Fruit fly (Drosophila melanogaster): Measurements from ENCODE around the gene CG16790.

CG16790 gene

DNA sequence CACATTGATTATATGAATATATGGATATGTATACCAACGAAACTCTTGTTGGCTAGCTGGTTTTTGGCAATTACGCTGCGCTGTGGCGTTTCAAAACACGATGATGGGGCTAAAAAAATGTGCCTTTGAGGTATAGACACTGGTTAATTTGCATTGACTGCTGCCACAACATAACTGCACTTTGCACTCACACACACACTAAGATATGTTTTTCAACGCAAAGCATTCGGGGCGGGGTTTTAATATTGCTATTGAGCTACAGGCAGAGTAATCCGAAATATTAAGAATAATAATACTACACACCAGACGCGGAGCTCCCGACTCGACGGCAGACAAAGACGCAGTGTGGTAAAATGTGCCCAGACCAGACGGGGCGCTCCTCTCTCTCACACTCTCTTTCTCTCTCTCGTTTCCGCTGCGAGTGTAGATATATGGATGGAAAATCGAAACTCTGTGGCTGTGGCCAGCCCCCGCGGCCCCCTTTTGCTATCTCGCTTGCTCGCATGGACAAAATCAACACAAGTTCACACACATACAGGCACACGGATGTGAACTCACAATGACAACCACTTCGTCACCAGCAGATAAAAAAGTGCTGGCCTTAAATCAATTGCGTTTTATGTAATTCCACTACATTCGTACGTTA lies 18.9 kb downstream of the CG16790 start (continued):
- peak; percentile 34 for TF ChIP-seq Eip75B (GFP tag; optimal IDR thresholded peaks at IDR 0.05)
- peak; percentile 91 for TF ChIP-seq Sox14 (GFP tag; optimal IDR thresholded peaks at IDR 0.05)
- TF ChIP-seq achi (GFP tag; optimal IDR thresholded peaks at IDR 0.05), result peak; percentile 44
- no peak for TF ChIP-seq Hr39 (GFP tag; optimal IDR thresholded peaks at IDR 0.05)
- TF ChIP-seq topi (GFP tag; optimal IDR thresholded peaks at IDR 0.05), result peak; percentile 23
- peak; percentile 45 for TF ChIP-seq CG16779 (tag; optimal IDR thresholded peaks at IDR 0.05)
- peak; percentile 36 for TF ChIP-seq Met (GFP tag; optimal IDR thresholded peaks at IDR 0.05)
- TF ChIP-seq Eip93F (GFP tag; optimal IDR thresholded peaks at IDR 0.05), result no peak
- TF ChIP-seq Ets96B (tag; optimal IDR thresholded peaks at IDR 0.05), result no peak
- no peak for TF ChIP-seq CG8319 (GFP tag; optimal IDR thresholded peaks at IDR 0.05)
- TF ChIP-seq CG11762 (GFP tag; optimal IDR thresholded peaks at IDR 0.05; ENCODE audit: insufficient read depth), result peak; percentile 18
- TF ChIP-seq Sox15 (GFP tag; optimal IDR thresholded peaks at IDR 0.05), result no peak
- TF ChIP-seq esn (GFP tag; optimal IDR thresholded peaks at IDR 0.05), result peak; percentile 31
- TF ChIP-seq CG1621 (tag; optimal IDR thresholded peaks at IDR 0.05), result peak; percentile 63
- TF ChIP-seq CG6163 (GFP tag; IDR thresholded peaks at IDR 0.05), result no peak
- TF ChIP-seq eg (GFP tag; IDR thresholded peaks at IDR 0.05), result no peak
- TF ChIP-seq CG6792 (GFP tag; optimal IDR thresholded peaks at IDR 0.05), result peak; percentile 6
- peak; percentile 45 to 49 for TF ChIP-seq salr (GFP tag; optimal IDR thresholded peaks at IDR 0.05)
- TF ChIP-seq CG15336 (GFP tag; IDR thresholded peaks at IDR 0.05), result no peak
- no peak for TF ChIP-seq pdm3 (GFP tag; optimal IDR thresholded peaks at IDR 0.05)
- no peak for TF ChIP-seq CG11902 (GFP tag; optimal IDR thresholded peaks at IDR 0.05)
- TF ChIP-seq svp (GFP tag), result peak; percentile 98
- TF ChIP-seq Blimp-1 (GFP tag; optimal IDR thresholded peaks at IDR 0.05), result peak; percentile 17
- peak; percentile 23 for TF ChIP-seq OdsH (GFP tag; optimal IDR thresholded peaks at IDR 0.05)
- TF ChIP-seq CG10669 (GFP tag; optimal IDR thresholded peaks at IDR 0.05), result peak; percentile 41

- peak; percentile 45 for TF ChIP-seq Sox14 (GFP tag; optimal IDR thresholded peaks at IDR 0.05)
- no peak for TF ChIP-seq Smox (GFP tag; optimal IDR thresholded peaks at IDR 0.05)
- peak; percentile 79 for TF ChIP-seq dsx (GFP tag; optimal IDR thresholded peaks at IDR 0.05; ENCODE audit: poor library complexity, severe bottlenecking)
- peak; percentile 3 for TF ChIP-seq Lpt (GFP tag; optimal IDR thresholded peaks at IDR 0.05)
- peak; percentile 26 for TF ChIP-seq net (GFP tag; optimal IDR thresholded peaks at IDR 0.05)
- no peak for TF ChIP-seq CG32006 (GFP tag; optimal IDR thresholded peaks at IDR 0.05)
- TF ChIP-seq Eip93F (GFP tag; optimal IDR thresholded peaks at IDR 0.05), result peak; percentile 6
- peak; percentile 29 for TF ChIP-seq fkh (GFP tag; optimal IDR thresholded peaks at IDR 0.05)
- peak; percentile 70 for TF ChIP-seq vri (GFP tag; optimal IDR thresholded peaks at IDR 0.05)
- peak; percentile 10 for TF ChIP-seq CG8632 (GFP tag; optimal IDR thresholded peaks at IDR 0.05)
- peak in 1 of 2 experiments; percentile 25 for TF ChIP-seq ss (GFP tag; optimal IDR thresholded peaks at IDR 0.05)
- peak; percentile 23 for TF ChIP-seq CG3919 (GFP tag; optimal IDR thresholded peaks at IDR 0.05)
- peak; percentile 27 for TF ChIP-seq CG6276 (GFP tag; optimal IDR thresholded peaks at IDR 0.05)
- TF ChIP-seq CG7368 (GFP tag; optimal IDR thresholded peaks at IDR 0.05), result no peak
- TF ChIP-seq CG16779 (tag; optimal IDR thresholded peaks at IDR 0.05), result peak; percentile 42
- TF ChIP-seq CG31627 (GFP tag; optimal IDR thresholded peaks at IDR 0.05), result no peak
- TF ChIP-seq svp (GFP tag), result peak; percentile 78
- peak; percentile 46 for TF ChIP-seq Sox102F (GFP tag; optimal IDR thresholded peaks at IDR 0.05)
- peak; percentile 36 for TF ChIP-seq CG9139 (GFP tag; optimal IDR thresholded peaks at IDR 0.05)
- TF ChIP-seq lz (GFP tag; optimal IDR thresholded peaks at IDR 0.05), result no peak
- peak; percentile 5 for TF ChIP-seq Ets96B (tag; optimal IDR thresholded peaks at IDR 0.05)
- peak; percentile 82 for TF ChIP-seq Eip78C (GFP tag)
These were observed 19.6 kb downstream of the CG16790 start for dm6 chr3R:9550265-9551012.

Measured in whole organism, prepupa.